Fruit fly (Drosophila melanogaster) whole organism, embryonic: Measurements from ENCODE around the gene rtv.
A peak's percentile ranks its signal among the peaks of the same experiment; 100 is the strongest.

Experiments
- Abd-B ChIP-seq: fragments of 200-800 bp; sonication (Bioruptor generic); optimal IDR thresholded peaks from 2 replicates; lab custom pipeline; 2018; ENCODE audit warnings: missing biosample characterization, mild to moderate bottlenecking, missing genetic modification characterization, moderate library complexity
- Adf1 ChIP-seq: fragments of 200-800 bp; sonication (Bioruptor generic); IDR thresholded peaks from 2 replicates; pipeline ENCODE4 v1.3.6; 2022; ENCODE audit warnings: missing biosample characterization, missing genetic modification characterization
- Bgb ChIP-seq: fragments of 200-800 bp; sonication (Bioruptor generic); IDR thresholded peaks from 2 replicates; pipeline ENCODE4 v1.3.6; 2022; ENCODE audit warnings: missing biosample characterization, missing genetic modification characterization; ENCODE audit not compliant: partially characterized antibody
- CG10565 ChIP-seq: fragments of 200-800 bp; sonication (Bioruptor generic); optimal IDR thresholded peaks from 3 replicates; lab custom pipeline; 2016; ENCODE audit warnings: missing biosample characterization, mild to moderate bottlenecking, missing genetic modification characterization
- CG11093 ChIP-seq: fragments of 200-800 bp; sonication (Bioruptor generic); IDR thresholded peaks from 3 replicates; pipeline ENCODE4 v1.3.6; 2022; ENCODE audit warnings: missing biosample characterization, missing genetic modification characterization
- CG11695 ChIP-seq: fragments of 200-800 bp; sonication (Bioruptor generic); IDR thresholded peaks from 3 replicates; pipeline ENCODE4 v1.3.6; 2022; ENCODE audit warnings: missing biosample characterization, missing genetic modification characterization
- CG11696 ChIP-seq: fragments of 200-800 bp; sonication (Bioruptor generic); IDR thresholded peaks from 2 replicates; pipeline ENCODE4 v1.3.6; 2022; ENCODE audit warnings: missing biosample characterization, missing genetic modification characterization
- CG13287 ChIP-seq: fragments of 200-800 bp; sonication (Bioruptor generic); IDR thresholded peaks from 2 replicates; pipeline ENCODE4 v1.3.6; 2022; ENCODE audit warnings: missing biosample characterization, missing genetic modification characterization; ENCODE audit not compliant: partially characterized antibody
- CG14710 ChIP-seq: fragments of 200-800 bp; sonication (Bioruptor generic); optimal IDR thresholded peaks from 3 replicates; lab custom pipeline; 2019; ENCODE audit warnings: missing biosample characterization, mild to moderate bottlenecking, missing genetic modification characterization, moderate library complexity
- CG17829 ChIP-seq: fragments of 200-800 bp; optimal IDR thresholded peaks from 2 replicates; lab custom pipeline; 2019; ENCODE audit warnings: missing biosample characterization, mild to moderate bottlenecking, missing genetic modification characterization, moderate library complexity
- CG18476 ChIP-seq: fragments of 200-800 bp; sonication (Bioruptor generic); optimal IDR thresholded peaks from 2 replicates; lab custom pipeline; 2016; ENCODE audit warnings: missing biosample characterization, mild to moderate bottlenecking, missing genetic modification characterization
- CG2116 ChIP-seq: fragments of 200-800 bp; sonication (Bioruptor generic); optimal IDR thresholded peaks from 3 replicates; lab custom pipeline; 2018; ENCODE audit warnings: missing biosample characterization, mild to moderate bottlenecking, missing genetic modification characterization
- CG2678 ChIP-seq: fragments of 200-800 bp; sonication (Bioruptor generic); optimal IDR thresholded peaks from 3 replicates; lab custom pipeline; 2019; ENCODE audit warnings: missing biosample characterization, mild to moderate bottlenecking, missing genetic modification characterization, moderate library complexity
- CG33557 ChIP-seq: fragments of 200-800 bp; sonication (Bioruptor generic); optimal IDR thresholded peaks from 2 replicates; lab custom pipeline; 2019; ENCODE audit warnings: missing biosample characterization, mild to moderate bottlenecking, missing genetic modification characterization, moderate library complexity
- CG4328 ChIP-seq: fragments of 200-800 bp; sonication (Bioruptor generic); optimal IDR thresholded peaks from 3 replicates; lab custom pipeline; 2017; ENCODE audit warnings: missing biosample characterization, missing genetic modification reagents, missing genetic modification characterization
- CG8765 ChIP-seq: fragments of 200-800 bp; sonication (Bioruptor generic); IDR thresholded peaks from 2 replicates; pipeline ENCODE4 v1.3.6; 2022; ENCODE audit warnings: missing biosample characterization, missing genetic modification characterization
- CkIIα-i1 ChIP-seq: fragments of 200-800 bp; sonication (Bioruptor generic); IDR thresholded peaks from 2 replicates; pipeline ENCODE4 v1.3.6; 2022; ENCODE audit warnings: missing biosample characterization, missing genetic modification characterization
- E2f2 ChIP-seq: fragments of 200-800 bp; sonication (Bioruptor generic); IDR thresholded peaks from 2 replicates; pipeline ENCODE4 v1.3.6; 2022; ENCODE audit warnings: missing biosample characterization, missing genetic modification characterization
- Ets65A ChIP-seq: fragments of 200-800 bp; sonication (Bioruptor generic); peaks from one replicate; lab custom pipeline; 2016; ENCODE audit warnings: missing biosample characterization, missing genetic modification characterization
- Ets97D ChIP-seq: fragments of 200-800 bp; sonication (Bioruptor generic); optimal IDR thresholded peaks from 3 replicates; lab custom pipeline; 2016; ENCODE audit warnings: missing biosample characterization, missing genetic modification characterization
- HLH4C ChIP-seq: fragments of 200-800 bp; sonication (Bioruptor generic); IDR thresholded peaks from 3 replicates; pipeline ENCODE4 v1.3.6; 2022; ENCODE audit warnings: missing biosample characterization, missing genetic modification characterization; ENCODE audit not compliant: partially characterized antibody
- HLHmδ ChIP-seq: fragments of 200-800 bp; sonication (Bioruptor generic); optimal IDR thresholded peaks from 2 replicates; lab custom pipeline; 2018; ENCODE audit warnings: missing biosample characterization, mild to moderate bottlenecking, missing genetic modification characterization, moderate library complexity
- HmgZ ChIP-seq: fragments of 200-800 bp; sonication (Bioruptor generic); optimal IDR thresholded peaks from 2 replicates; lab custom pipeline; 2018; ENCODE audit warnings: missing biosample characterization, mild to moderate bottlenecking, missing genetic modification characterization
- Jarid2 ChIP-seq: fragments of 200-800 bp; sonication (Bioruptor generic); optimal IDR thresholded peaks from 3 replicates; lab custom pipeline; 2017; ENCODE audit warnings: mild to moderate bottlenecking, missing biosample characterization, missing genetic modification reagents, missing genetic modification characterization
- MESR4 ChIP-seq: fragments of 200-800 bp; sonication (Bioruptor generic); optimal IDR thresholded peaks from 2 replicates; lab custom pipeline; 2018; ENCODE audit warnings: missing biosample characterization, mild to moderate bottlenecking, missing genetic modification characterization, moderate library complexity
- Myb ChIP-seq: fragments of 200-800 bp; sonication (Bioruptor generic); optimal IDR thresholded peaks from 2 replicates; lab custom pipeline; 2016; ENCODE audit warnings: missing biosample characterization, missing genetic modification characterization
- NfI ChIP-seq: fragments of 200-800 bp; sonication (Bioruptor generic); optimal IDR thresholded peaks from 3 replicates; lab custom pipeline; 2018; ENCODE audit warnings: missing biosample characterization, mild to moderate bottlenecking, missing genetic modification characterization, moderate library complexity
- Rfx ChIP-seq: fragments of 200-800 bp; sonication (Bioruptor generic); IDR thresholded peaks from 2 replicates; pipeline ENCODE4 v1.3.6; 2022; ENCODE audit warnings: missing biosample characterization, missing genetic modification characterization
- Sox102F ChIP-seq: fragments of 200-800 bp; sonication (Bioruptor generic); optimal IDR thresholded peaks from 2 replicates; lab custom pipeline; 2018; ENCODE audit warnings: missing biosample characterization, mild to moderate bottlenecking, missing genetic modification characterization, moderate library complexity
- YL-1 ChIP-seq: fragments of 200-800 bp; sonication (Bioruptor generic); optimal IDR thresholded peaks from 3 replicates; lab custom pipeline; 2017; ENCODE audit warnings: missing biosample characterization, mild to moderate bottlenecking, missing genetic modification characterization
- bsh ChIP-seq, 2 experiments: fragments of 200-800 bp; sonication (Bioruptor generic); optimal IDR thresholded peaks; 2 replicates each; lab custom pipeline; 2017 to 2018; ENCODE audit warnings: mild to moderate bottlenecking in 2 of 2, missing biosample characterization in 2 of 2, missing genetic modification characterization in 2 of 2, moderate library complexity in 1 of 2
- cad ChIP-seq: fragments of >200 bp; optimal IDR thresholded peaks from 2 replicates; lab custom pipeline; 2017; ENCODE audit warnings: missing biosample characterization, missing genetic modification characterization
- chinmo ChIP-seq: fragments of 200-800 bp; sonication (Bioruptor generic); IDR thresholded peaks from 4 replicates; pipeline ENCODE4 v1.3.6; 2022; ENCODE audit warnings: missing biosample characterization, missing genetic modification characterization; ENCODE audit not compliant: partially characterized antibody
- dm ChIP-seq: fragments of 200-800 bp; sonication (Bioruptor generic); optimal IDR thresholded peaks from 3 replicates; lab custom pipeline; 2016; ENCODE audit warnings: missing biosample characterization, missing genetic modification characterization
- dysf ChIP-seq: fragments of 200-800 bp; sonication (Bioruptor generic); IDR thresholded peaks from 3 replicates; pipeline ENCODE4 v1.3.6; 2022; ENCODE audit warnings: missing biosample characterization, missing genetic modification characterization
- ems ChIP-seq: fragments of 200-800 bp; sonication (Bioruptor generic); optimal IDR thresholded peaks from 3 replicates; lab custom pipeline; 2016; ENCODE audit warnings: missing biosample characterization, missing genetic modification characterization
- esg ChIP-seq: fragments of 200-800 bp; sonication (Bioruptor generic); conservative IDR thresholded peaks from 2 replicates; pipeline ENCODE4 v1.3.6; 2022; ENCODE audit warnings: missing biosample characterization, missing genetic modification characterization
- fd96Cb ChIP-seq: fragments of 200-800 bp; sonication (Bioruptor generic); optimal IDR thresholded peaks from 2 replicates; lab custom pipeline; 2018; ENCODE audit warnings: missing biosample characterization, mild to moderate bottlenecking, missing genetic modification characterization, moderate library complexity
- kay ChIP-seq: fragments of 200-800 bp; sonication (Bioruptor generic); optimal IDR thresholded peaks from 2 replicates; lab custom pipeline; 2016; ENCODE audit warnings: missing biosample characterization, missing genetic modification characterization
- lab ChIP-seq: fragments of 200-800 bp; sonication (Bioruptor generic); optimal IDR thresholded peaks from 3 replicates; lab custom pipeline; 2017; ENCODE audit warnings: missing biosample characterization, missing genetic modification characterization, mild to moderate bottlenecking, moderate library complexity, missing genetic modification reagents
- lmd ChIP-seq: fragments of 200-800 bp; sonication (Bioruptor generic); IDR thresholded peaks from 2 replicates; pipeline ENCODE4 v1.3.6; 2022; ENCODE audit warnings: missing biosample characterization, missing genetic modification characterization
- pho ChIP-seq: fragments of 200-800 bp; sonication (Bioruptor generic); optimal IDR thresholded peaks from 2 replicates; lab custom pipeline; 2016; ENCODE audit warnings: missing biosample characterization, missing genetic modification characterization
- repo ChIP-seq: fragments of 200-800 bp; sonication (Bioruptor generic); optimal IDR thresholded peaks from 2 replicates; lab custom pipeline; 2016; ENCODE audit warnings: missing biosample characterization, missing genetic modification characterization
- sna ChIP-seq: fragments of 200-800 bp; sonication (Bioruptor generic); IDR thresholded peaks from 2 replicates; pipeline ENCODE4 v1.3.6; 2022; ENCODE audit warnings: missing biosample characterization, missing genetic modification characterization; ENCODE audit not compliant: partially characterized antibody
- so ChIP-seq: fragments of 200-800 bp; sonication (Bioruptor generic); IDR thresholded peaks from 3 replicates; pipeline ENCODE4 v1.3.6; 2022; ENCODE audit warnings: missing biosample characterization, missing genetic modification characterization
- sob ChIP-seq: fragments of 200-800 bp; sonication (Bioruptor generic); IDR thresholded peaks from 2 replicates; pipeline ENCODE4 v1.3.6; 2022; ENCODE audit warnings: missing biosample characterization, missing genetic modification characterization
- stwl ChIP-seq: fragments of 200-800 bp; sonication (Bioruptor generic); optimal IDR thresholded peaks from 3 replicates; lab custom pipeline; 2018; ENCODE audit warnings: missing biosample characterization, mild to moderate bottlenecking, missing genetic modification characterization, moderate library complexity
- tll ChIP-seq, 2 experiments: fragments of 200-800 bp in 1 of 2; fragments of >200 bp in 1 of 2; sonication (Bioruptor generic) in 1 of 2; optimal IDR thresholded peaks; 2 replicates each; lab custom pipeline; 2017 to 2019; ENCODE audit warnings: missing biosample characterization in 2 of 2, missing genetic modification characterization in 2 of 2, mild to moderate bottlenecking in 1 of 2, moderate library complexity in 1 of 2
- vnd ChIP-seq: fragments of 200-800 bp; sonication (Bioruptor generic); IDR thresholded peaks from 3 replicates; pipeline ENCODE4 v1.3.6; 2022; ENCODE audit warnings: missing biosample characterization, missing genetic modification characterization; ENCODE audit not compliant: partially characterized antibody
- vvl ChIP-seq: fragments of 200-800 bp; sonication (Bioruptor generic); IDR thresholded peaks from 2 replicates; pipeline ENCODE4 v1.3.6; 2022; ENCODE audit warnings: missing biosample characterization, missing genetic modification characterization

rtv gene

dm6 chrX:11128828-11129227 is 25.0 kb downstream of the rtv start, which contains the start of gene SrpRalpha:
TSS of gene SrpRalpha (minus strand) at chrX:11129087.
- TF ChIP-seq CG17829 (tag; lab: Kevin White, UChicago) (peak; percentile 12), YL-1 (GFP tag; lab: Kevin White, UChicago) (peak; percentile 79), CG11093 (GFP tag; lab: Robert Waterston, UW) (no peak), vvl (GFP tag; lab: Robert Waterston, UW) (peak; percentile 63; the same call in 1 of the 2 replicates), CG18476 (no peak), MESR4 (GFP tag; lab: Kevin White, UChicago) (peak; percentile 84), CG8765 (GFP tag; lab: Robert Waterston, UW) (no peak), NfI (no peak), esg (GFP tag; lab: Robert Waterston, UW) (no peak), Sox102F (no peak), Ets65A (GFP tag; lab: Kevin White, UChicago) (no peak), HLHmδ (GFP tag; lab: Kevin White, UChicago) (no peak), cad (no peak), Ets97D (GFP tag; lab: Kevin White, UChicago) (peak; percentile 26), stwl (tag; lab: Kevin White, UChicago) (peak; percentile 65), sob (GFP tag; lab: Robert Waterston, UW) (no peak), CkIIα-i1 (no peak), HLH4C (GFP tag; lab: Robert Waterston, UW) (peak; percentile 57; the same call in 2 of the 3 replicates), CG2116 (GFP tag; lab: Kevin White, UChicago) (peak; percentile 20), dysf (GFP tag; lab: Robert Waterston, UW) (no peak), fd96Cb (no peak), Rfx (no peak), sna (0 out of 2 replicates have a peak, but pooled peaks have one; percentile 16), E2f2 (GFP tag; lab: Robert Waterston, UW) (peak; percentile 74), CG11695 (GFP tag; lab: Robert Waterston, UW) (no peak), lab (GFP tag; lab: Kevin White, UChicago) (no peak), CG4328 (GFP tag; lab: Kevin White, UChicago) (no peak), Adf1 (GFP tag; lab: Robert Waterston, UW) (no peak), tll (GFP tag; optimal IDR thresholded peaks at IDR 0.05; lab: Kevin White, UChicago) (no peak), ems (GFP tag; lab: Kevin White, UChicago) (no peak), CG11696 (no peak), Jarid2 (GFP tag; lab: Kevin White, UChicago) (no peak), repo (no peak), lmd (GFP tag; lab: Robert Waterston, UW) (no peak), Bgb (GFP tag; lab: Robert Waterston, UW) (peak; percentile 13; the same call in 1 of the 2 replicates), pho (GFP tag; lab: Kevin White, UChicago) (no peak), HmgZ (tag; lab: Kevin White, UChicago) (no peak), Abd-B (GFP tag; lab: Kevin White, UChicago) (no peak), dm (GFP tag; lab: Kevin White, UChicago) (peak; percentile 3), kay (GFP tag; lab: Kevin White, UChicago) (no peak), vnd (GFP tag; lab: Robert Waterston, UW) (no peak), CG14710 (tag; lab: Kevin White, UChicago) (peak; percentile 59), CG2678 (tag; lab: Kevin White, UChicago) (no peak), bsh (GFP tag; optimal IDR thresholded peaks at IDR 0.05; lab: Kevin White, UChicago) (no peak), so (GFP tag; lab: Robert Waterston, UW) (0 out of 3 replicates have a peak, but pooled peaks have one; percentile 24), CG33557 (no peak), CG10565 (GFP tag; lab: Kevin White, UChicago) (no peak), Myb (GFP tag; lab: Kevin White, UChicago) (peak; percentile 93), chinmo (GFP tag; lab: Robert Waterston, UW) (peak; percentile 74; the same call in 1 of the 4 replicates), CG13287 (GFP tag; lab: Robert Waterston, UW) (peak; percentile 55)
